Fruit fly (Drosophila melanogaster): ENCODE results near the gene CG33986.

DNA sequence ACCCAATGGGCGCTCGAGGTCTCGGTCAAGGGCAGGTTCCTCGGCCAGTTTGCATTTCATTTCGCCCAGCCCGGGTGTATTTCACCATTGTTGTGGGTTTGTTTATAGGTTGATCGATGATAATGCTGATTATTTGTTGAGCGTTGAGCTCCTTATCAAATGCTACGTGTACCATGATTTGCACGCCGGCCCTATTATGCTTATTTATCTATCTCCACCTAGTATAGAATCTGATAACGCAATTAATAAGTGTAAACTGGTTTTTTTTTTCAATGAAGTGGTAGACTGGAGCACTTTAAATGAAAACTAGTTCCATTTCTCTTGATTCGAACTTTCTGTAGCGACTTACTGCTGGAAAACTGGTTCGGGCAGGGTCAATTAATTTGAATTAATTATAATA is 22.8 kb downstream of the CG33986 start:
- no peak for TF ChIP-seq CG8159 (tag; optimal IDR thresholded peaks at IDR 0.05)
- no peak for TF ChIP-seq CG4496 (GFP tag; IDR thresholded peaks at IDR 0.05)
- no peak for TF ChIP-seq CG10348 (GFP tag; IDR thresholded peaks at IDR 0.05)
- TF ChIP-seq CG15710 (tag; optimal IDR thresholded peaks at IDR 0.05), result no peak
- no peak for TF ChIP-seq D1 (tag; optimal IDR thresholded peaks at IDR 0.05)
- TF ChIP-seq CG12605 (GFP tag; IDR thresholded peaks at IDR 0.05), result no peak
- no peak for TF ChIP-seq CG34367 (tag; optimal IDR thresholded peaks at IDR 0.05)
- TF ChIP-seq fd96Ca (GFP tag; IDR thresholded peaks at IDR 0.05), result no peak
- TF ChIP-seq CG8301 (tag; optimal IDR thresholded peaks at IDR 0.05), result no peak
- TF ChIP-seq gl (tag; optimal IDR thresholded peaks at IDR 0.05), result no peak
- TF ChIP-seq CG14655 (GFP tag; optimal IDR thresholded peaks at IDR 0.05), result no peak
- TF ChIP-seq Snoo (tag; optimal IDR thresholded peaks at IDR 0.05), result no peak
